Worm (Caenorhabditis elegans) whole organism, mixed stage, embryonic: ENCODE measurements around the gene vav-1.

ENCODE experiments used
- M03D4.4 ChIP-seq: sonication (generic microtip); optimal IDR thresholded peaks from 2 replicates; lab custom pipeline; 2017; ENCODE audit warnings: mild to moderate bottlenecking, missing genetic modification characterization, missing compliant biosample characterization
- bed-3 ChIP-seq: fragments of 200-800 bp; sonication (Bioruptor generic); optimal IDR thresholded peaks from 3 replicates; lab custom pipeline; 2018; ENCODE audit warnings: mild to moderate bottlenecking, missing genetic modification characterization, moderate library complexity, missing compliant biosample characterization
- blmp-1 ChIP-seq: fragments of 150-350 bp; optimal IDR thresholded peaks from 2 replicates; lab custom pipeline; 2014; ENCODE audit warnings: missing biosample characterization, missing genetic modification characterization
- ceh-39 ChIP-seq: fragments of 150-350 bp; optimal IDR thresholded peaks from 2 replicates; lab custom pipeline; 2014; ENCODE audit warnings: missing biosample characterization, missing genetic modification characterization
- ceh-43 ChIP-seq: fragments of 200-800 bp; sonication (Bioruptor generic); optimal IDR thresholded peaks from 2 replicates; lab custom pipeline; 2018; ENCODE audit warnings: mild to moderate bottlenecking, missing genetic modification characterization, moderate library complexity, missing compliant biosample characterization
- ceh-83 ChIP-seq: fragments of 200-800 bp; sonication (Bioruptor generic); optimal IDR thresholded peaks from 2 replicates; lab custom pipeline; 2018; ENCODE audit warnings: mild to moderate bottlenecking, missing genetic modification characterization, missing compliant biosample characterization
- ces-1 ChIP-seq: fragments of 150-350 bp; optimal IDR thresholded peaks from 2 replicates; lab custom pipeline; 2014; ENCODE audit warnings: missing biosample characterization, missing genetic modification reagents, missing genetic modification characterization
- cnd-1 ChIP-seq: fragments of 200-800 bp; sonication (Bioruptor generic); optimal IDR thresholded peaks from 2 replicates; lab custom pipeline; 2018; ENCODE audit warnings: mild to moderate bottlenecking, missing genetic modification characterization, missing compliant biosample characterization
- drap-1 ChIP-seq: fragments of 200-800 bp; sonication (Bioruptor generic); optimal IDR thresholded peaks from 3 replicates; lab custom pipeline; 2018; ENCODE audit warnings: mild to moderate bottlenecking, missing genetic modification characterization, missing compliant biosample characterization
- elt-1 ChIP-seq: sonication (generic microtip); optimal IDR thresholded peaks from 2 replicates; lab custom pipeline; 2017; ENCODE audit warnings: missing genetic modification characterization, mild to moderate bottlenecking, missing compliant biosample characterization, antibody characterized with exemption, moderate library complexity, borderline replicate concordance; ENCODE audit not compliant: insufficient read depth
- elt-3 ChIP-seq: fragments of 150-350 bp; optimal IDR thresholded peaks from 2 replicates; lab custom pipeline; 2014; ENCODE audit warnings: missing biosample characterization, missing genetic modification characterization
- flh-1 ChIP-seq: fragments of 200-800 bp; sonication (Bioruptor generic); optimal IDR thresholded peaks from 2 replicates; lab custom pipeline; 2018; ENCODE audit warnings: mild to moderate bottlenecking, missing genetic modification characterization, moderate library complexity, missing compliant biosample characterization
- ham-2 ChIP-seq: fragments of 200-800 bp; sonication (Bioruptor generic); optimal IDR thresholded peaks from 2 replicates; lab custom pipeline; 2018; ENCODE audit warnings: mild to moderate bottlenecking, missing genetic modification characterization, missing compliant biosample characterization
- hlh-1 ChIP-seq: fragments of 150-350 bp; optimal IDR thresholded peaks from 2 replicates; lab custom pipeline; 2014; ENCODE audit warnings: missing biosample characterization, missing genetic modification reagents, missing genetic modification characterization
- lin-13 ChIP-seq: fragments of 150-350 bp; optimal IDR thresholded peaks from 2 replicates; lab custom pipeline; 2014; ENCODE audit warnings: missing biosample characterization, missing genetic modification characterization
- lin-32 ChIP-seq: fragments of 200-800 bp; sonication (Bioruptor generic); optimal IDR thresholded peaks from 2 replicates; lab custom pipeline; 2018; ENCODE audit warnings: mild to moderate bottlenecking, missing genetic modification characterization, missing compliant biosample characterization
- lsy-2 ChIP-seq: fragments of 150-350 bp; optimal IDR thresholded peaks from 2 replicates; lab custom pipeline; 2014; ENCODE audit warnings: missing biosample characterization, missing genetic modification characterization
- mab-5 ChIP-seq: fragments of 150-350 bp; optimal IDR thresholded peaks from 2 replicates; lab custom pipeline; 2014; ENCODE audit warnings: missing biosample characterization, missing genetic modification characterization
- mep-1 ChIP-seq: fragments of 150-350 bp; optimal IDR thresholded peaks from 2 replicates; lab custom pipeline; 2017; ENCODE audit warnings: missing biosample characterization, missing genetic modification reagents, missing genetic modification characterization, inconsistent platforms
- mls-2 ChIP-seq: sonication (generic microtip); optimal IDR thresholded peaks from 2 replicates; lab custom pipeline; 2016; ENCODE audit warnings: mild to moderate bottlenecking, missing genetic modification characterization, moderate library complexity, missing compliant biosample characterization
- nhr-12 ChIP-seq: fragments of 150-350 bp; optimal IDR thresholded peaks from 2 replicates; lab custom pipeline; 2014; ENCODE audit warnings: missing biosample characterization, missing genetic modification characterization
- nhr-2 ChIP-seq: fragments of 150-350 bp; optimal IDR thresholded peaks from 2 replicates; lab custom pipeline; 2014; ENCODE audit warnings: missing biosample characterization, missing genetic modification characterization
- nhr-237 ChIP-seq: fragments of 150-350 bp; optimal IDR thresholded peaks from 2 replicates; lab custom pipeline; 2014; ENCODE audit warnings: missing biosample characterization, missing genetic modification characterization
- pha-4 ChIP-seq: fragments of 150-350 bp; optimal IDR thresholded peaks from 2 replicates; lab custom pipeline; 2018; ENCODE audit warnings: missing biosample characterization, missing genetic modification reagents, missing genetic modification characterization
- sem-2 ChIP-seq: fragments of 200-800 bp; sonication (Bioruptor generic); optimal IDR thresholded peaks from 2 replicates; lab custom pipeline; 2018; ENCODE audit warnings: mild to moderate bottlenecking, missing genetic modification characterization, missing compliant biosample characterization
- snpc-4 ChIP-seq: fragments of 150-350 bp; optimal IDR thresholded peaks from 2 replicates; lab custom pipeline; 2014; ENCODE audit warnings: missing biosample characterization, missing genetic modification characterization
- sptf-1 ChIP-seq: sonication (generic microtip); optimal IDR thresholded peaks from 2 replicates; lab custom pipeline; 2017; ENCODE audit warnings: mild to moderate bottlenecking, missing genetic modification characterization, moderate library complexity, missing compliant biosample characterization
- tbx-8 ChIP-seq: fragments of 200-800 bp; sonication (Bioruptor generic); optimal IDR thresholded peaks from 2 replicates; lab custom pipeline; 2018; ENCODE audit warnings: mild to moderate bottlenecking, missing genetic modification characterization, moderate library complexity, missing compliant biosample characterization
- unc-120 ChIP-seq: sonication (generic microtip); optimal IDR thresholded peaks from 2 replicates; lab custom pipeline; 2017; ENCODE audit warnings: missing genetic modification characterization, missing compliant biosample characterization; ENCODE audit not compliant: poor library complexity, severe bottlenecking
- unc-39 ChIP-seq: fragments of 150-350 bp; optimal IDR thresholded peaks from 2 replicates; lab custom pipeline; 2014; ENCODE audit warnings: missing biosample characterization, missing genetic modification characterization
- unc-62 ChIP-seq: fragments of 150-350 bp; optimal IDR thresholded peaks from 2 replicates; lab custom pipeline; 2014; ENCODE audit warnings: missing biosample characterization, missing genetic modification reagents, missing genetic modification characterization
- zip-8 ChIP-seq: fragments of 150-350 bp; optimal IDR thresholded peaks from 2 replicates; lab custom pipeline; 2014; ENCODE audit warnings: missing biosample characterization, missing genetic modification characterization
- ztf-11 ChIP-seq: fragments of 150-350 bp; optimal IDR thresholded peaks from 2 replicates; lab custom pipeline; 2014; ENCODE audit warnings: missing biosample characterization, missing genetic modification characterization

Gene vav-1

DNA sequence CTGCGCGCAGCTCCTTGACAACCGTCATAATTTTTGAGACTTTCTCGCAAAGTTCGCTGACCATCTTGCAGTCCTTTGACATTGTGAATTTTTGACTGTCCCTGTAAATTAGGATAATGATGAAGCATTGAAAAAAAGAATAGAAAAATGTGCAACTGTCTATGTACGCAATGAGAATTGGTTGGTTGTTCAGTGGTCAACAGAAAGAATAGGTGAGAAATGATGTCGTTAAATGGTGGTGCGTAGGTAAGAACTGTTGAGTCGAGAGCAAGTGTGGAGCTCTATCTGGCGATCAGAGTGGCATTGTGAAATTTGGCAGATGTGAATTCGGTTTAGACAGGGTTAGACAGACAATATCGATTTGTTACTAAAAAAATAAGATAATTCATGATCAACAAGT is 57.5 kb downstream of the vav-1 start, which contains the start of gene B0563.8:
B0563.8 (minus strand) TSS at position 101 of the 400 bp plus-strand sequence.
- no peak for TF ChIP-seq mab-5 (tag; lab: Kevin White, UChicago)
- TF ChIP-seq unc-62 (GFP tag; lab: Kevin White, UChicago), result no peak
- no peak for TF ChIP-seq sem-2 (GFP tag; lab: Kevin White, UChicago)
- no peak for TF ChIP-seq ceh-83 (GFP tag; lab: Kevin White, UChicago)
- TF ChIP-seq snpc-4, result no peak
- no peak for TF ChIP-seq mls-2 (tag; lab: Kevin White, UChicago)
- TF ChIP-seq M03D4.4, result no peak
- TF ChIP-seq mep-1 (tag; lab: Kevin White, UChicago), result no peak
- TF ChIP-seq lin-13, result no peak
- TF ChIP-seq blmp-1 (tag; lab: Kevin White, UChicago), result no peak
- TF ChIP-seq tbx-8, result no peak
- no peak for TF ChIP-seq nhr-12 (tag; lab: Kevin White, UChicago)
- TF ChIP-seq hlh-1 (tag; lab: Kevin White, UChicago), result no peak
- no peak for TF ChIP-seq flh-1 (GFP tag; lab: Kevin White, UChicago)
- TF ChIP-seq drap-1 (GFP tag; lab: Kevin White, UChicago), result no peak
- TF ChIP-seq pha-4 (tag; lab: Kevin White, UChicago), result no peak
- TF ChIP-seq bed-3, result no peak
- TF ChIP-seq ceh-43 (GFP tag; lab: Kevin White, UChicago), result no peak
- TF ChIP-seq, all 35 proteins: peak for 0

DNA sequence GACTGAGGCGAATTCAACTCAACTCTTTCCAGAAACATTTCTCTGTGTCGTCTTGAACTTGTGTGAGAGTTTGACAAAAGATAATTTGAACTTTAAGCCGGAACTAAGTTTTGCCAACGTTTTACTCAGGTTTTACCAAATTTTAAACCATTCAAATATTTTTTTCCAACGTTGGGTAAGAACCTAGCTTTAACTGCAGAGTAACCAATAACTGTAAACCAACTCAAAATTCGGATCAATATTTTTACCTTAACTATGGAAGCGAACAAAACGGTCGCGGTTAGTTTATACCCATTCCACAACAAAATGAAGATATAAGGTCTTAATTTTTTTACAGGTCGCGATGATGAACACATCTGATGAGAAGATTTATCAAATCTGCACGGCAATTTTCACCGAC is 59.2 kb downstream of the vav-1 start:
- TF ChIP-seq pha-4 (tag; lab: Kevin White, UChicago) (no peak), ceh-43 (GFP tag; lab: Kevin White, UChicago) (no peak), lin-13 (no peak), bed-3 (no peak), elt-1 (tag; lab: Kevin White, UChicago) (no peak), mab-5 (tag; lab: Kevin White, UChicago) (no peak), cnd-1 (tag; lab: Kevin White, UChicago) (no peak), unc-39 (no peak), nhr-237 (tag; lab: Kevin White, UChicago) (no peak), sem-2 (GFP tag; lab: Kevin White, UChicago) (no peak), ceh-83 (GFP tag; lab: Kevin White, UChicago) (no peak), nhr-2 (no peak), ces-1 (GFP tag; lab: Kevin White, UChicago) (no peak), hlh-1 (tag; lab: Kevin White, UChicago) (no peak), lin-32 (no peak), elt-3 (tag; lab: Kevin White, UChicago) (no peak)
- TF ChIP-seq, all 35 proteins: peak for 0

DNA sequence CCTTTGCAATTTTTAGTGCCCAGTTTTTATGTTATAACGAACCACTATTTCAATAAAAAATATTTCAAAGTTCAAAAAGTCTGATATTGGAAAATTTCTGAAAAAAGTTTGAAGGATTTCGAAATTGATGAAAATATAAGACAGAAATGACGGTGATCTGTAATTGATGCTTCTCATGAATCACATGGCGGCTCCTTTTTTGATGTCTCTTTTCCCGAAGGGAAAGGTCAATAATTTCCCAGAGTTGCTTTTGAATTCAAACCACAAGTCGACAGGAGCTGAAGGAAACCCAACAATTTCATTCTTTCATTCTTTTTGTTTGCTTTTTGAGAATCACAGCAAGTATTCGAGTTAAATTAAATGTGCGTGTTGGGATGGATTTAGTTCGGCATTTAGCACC is 59.7 kb downstream of the vav-1 start, which contains the start of gene B0563.18:
B0563.18 (plus strand) TSS at position 301 of the 400 bp plus-strand sequence.
- no peak for TF ChIP-seq mab-5 (tag; lab: Kevin White, UChicago)

DNA sequence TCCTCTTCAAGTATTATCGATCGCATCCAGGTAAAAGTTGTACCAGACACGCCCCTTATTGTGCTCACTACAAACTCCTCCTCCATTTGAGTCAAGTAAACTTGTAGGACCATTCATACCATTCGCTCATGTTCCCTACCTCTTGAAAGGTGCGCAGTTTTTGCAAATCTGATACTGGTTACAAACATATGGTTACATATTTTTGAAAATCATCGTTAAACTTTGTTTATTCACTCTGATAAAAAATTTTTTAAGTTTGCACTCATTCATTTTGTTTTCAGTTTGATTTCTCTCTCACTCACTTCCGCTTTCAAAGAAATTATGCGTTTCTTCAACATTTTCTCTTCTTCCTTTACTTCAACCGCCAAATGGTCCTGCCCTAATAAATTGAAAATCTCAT is 60.7 kb downstream of the vav-1 start, which contains the start of gene B0563.1:
B0563.1 (plus strand) TSS at position 301 of the 400 bp plus-strand sequence.
- no peak for TF ChIP-seq zip-8 (tag; lab: Kevin White, UChicago)
- TF ChIP-seq nhr-12 (tag; lab: Kevin White, UChicago), result no peak
- no peak for TF ChIP-seq nhr-2
- no peak for TF ChIP-seq ceh-43 (GFP tag; lab: Kevin White, UChicago)
- TF ChIP-seq ztf-11 (tag; lab: Kevin White, UChicago), result no peak
- TF ChIP-seq bed-3, result no peak
- no peak for TF ChIP-seq ceh-39 (tag; lab: Kevin White, UChicago)
- no peak for TF ChIP-seq blmp-1 (tag; lab: Kevin White, UChicago)
- TF ChIP-seq cnd-1 (tag; lab: Kevin White, UChicago), result no peak
- no peak for TF ChIP-seq M03D4.4
- TF ChIP-seq ceh-83 (GFP tag; lab: Kevin White, UChicago), result no peak
- TF ChIP-seq unc-39, result no peak

DNA sequence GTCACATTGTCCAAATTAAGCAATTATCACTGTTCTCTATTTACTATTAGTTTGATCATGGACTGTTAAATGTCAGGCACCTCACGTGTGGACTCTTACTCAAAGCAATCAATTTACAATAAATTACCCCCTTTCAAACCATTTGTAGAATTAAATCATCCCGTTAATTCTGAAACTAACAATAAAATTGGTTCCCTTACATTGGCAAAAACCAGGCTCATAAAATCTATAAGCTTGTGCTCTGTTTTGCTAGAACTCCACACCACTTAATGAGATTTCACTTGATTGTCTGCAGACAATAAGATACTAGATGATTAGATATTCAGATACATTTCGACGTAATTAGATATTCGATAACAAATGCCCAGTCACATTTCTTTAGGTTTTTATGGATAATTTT is 61.9 kb downstream of the vav-1 start:
- TF ChIP-seq elt-3 (tag; lab: Kevin White, UChicago) (no peak), nhr-2 (no peak), flh-1 (GFP tag; lab: Kevin White, UChicago) (no peak), ces-1 (GFP tag; lab: Kevin White, UChicago) (no peak), mep-1 (tag; lab: Kevin White, UChicago) (no peak), lsy-2 (tag; lab: Kevin White, UChicago) (no peak), bed-3 (no peak), unc-120 (tag; lab: Kevin White, UChicago) (no peak), hlh-1 (tag; lab: Kevin White, UChicago) (no peak), unc-62 (GFP tag; lab: Kevin White, UChicago) (no peak), blmp-1 (tag; lab: Kevin White, UChicago) (no peak), drap-1 (GFP tag; lab: Kevin White, UChicago) (no peak), ceh-83 (GFP tag; lab: Kevin White, UChicago) (no peak), ham-2 (GFP tag; lab: Kevin White, UChicago) (no peak), cnd-1 (tag; lab: Kevin White, UChicago) (no peak), M03D4.4 (no peak), sptf-1 (no peak), mab-5 (tag; lab: Kevin White, UChicago) (no peak), ceh-39 (tag; lab: Kevin White, UChicago) (no peak)
